Worm (Caenorhabditis elegans) whole organism, L3 larva: ENCODE results near the gene rfp-1.
A peak's percentile ranks its signal among the peaks of the same experiment; 100 is the strongest.

Experiments
- R02D3.7 ChIP-seq: fragments of 150-350 bp; optimal IDR thresholded peaks from 2 replicates; lab custom pipeline; 2014; ENCODE audit warnings: missing biosample characterization, missing genetic modification characterization
- ZK546.5 ChIP-seq: sonication (generic microtip); optimal IDR thresholded peaks from 2 replicates; lab custom pipeline; 2017; ENCODE audit warnings: missing biosample characterization, missing genetic modification characterization
- ama-1 ChIP-seq: fragments of 150-350 bp; optimal IDR thresholded peaks from 2 replicates; lab custom pipeline; 2018
- ceh-16 ChIP-seq: sonication (generic microtip); optimal IDR thresholded peaks from 2 replicates; lab custom pipeline; 2017; ENCODE audit warnings: missing biosample characterization, missing genetic modification characterization
- ceh-28 ChIP-seq: fragments of 150-350 bp; optimal IDR thresholded peaks from 2 replicates; lab custom pipeline; 2014; ENCODE audit warnings: missing biosample characterization, missing genetic modification reagents, missing genetic modification characterization
- ceh-82 ChIP-seq: fragments of 150-350 bp; optimal IDR thresholded peaks from 2 replicates; lab custom pipeline; 2014; ENCODE audit warnings: missing biosample characterization, missing genetic modification characterization
- daf-12 ChIP-seq: fragments of 150-350 bp; optimal IDR thresholded peaks from 2 replicates; lab custom pipeline; 2014; ENCODE audit warnings: missing biosample characterization, missing genetic modification reagents, missing genetic modification characterization
- egl-27 ChIP-seq: sonication (generic microtip); optimal IDR thresholded peaks from 4 replicates; lab custom pipeline; 2017; ENCODE audit warnings: missing biosample characterization, missing genetic modification reagents, missing genetic modification characterization
- egl-5 ChIP-seq: fragments of 150-350 bp; optimal IDR thresholded peaks from 2 replicates; lab custom pipeline; 2017; ENCODE audit warnings: missing biosample characterization, missing genetic modification reagents, missing genetic modification characterization, inconsistent platforms
- elt-1 ChIP-seq: fragments of 150-350 bp; optimal IDR thresholded peaks from 2 replicates; lab custom pipeline; 2014; ENCODE audit warnings: missing biosample characterization, missing genetic modification characterization
- elt-2 ChIP-seq: sonication (generic microtip); optimal IDR thresholded peaks from 2 replicates; lab custom pipeline; 2016; ENCODE audit warnings: missing genetic modification reagents, mild to moderate bottlenecking, missing genetic modification characterization, missing compliant biosample characterization
- elt-3 ChIP-seq, 3 experiments: fragments of 150-350 bp in 1 of 3; sonication (generic microtip) in 2 of 3; optimal IDR thresholded peaks; 2 replicates in 2 of 3; 4 replicates in 1 of 3; lab custom pipeline; 2014 to 2017; ENCODE audit warnings: missing biosample characterization in 3 of 3, missing genetic modification characterization in 3 of 3
- eor-1 ChIP-seq, 2 experiments: fragments of 150-350 bp; optimal IDR thresholded peaks; 2 replicates each; lab custom pipeline; 2014 to 2018; ENCODE audit warnings: missing biosample characterization in 2 of 2, missing genetic modification characterization in 2 of 2
- fkh-10 ChIP-seq: sonication (generic microtip); optimal IDR thresholded peaks from 2 replicates; lab custom pipeline; 2017; ENCODE audit warnings: missing biosample characterization, missing genetic modification reagents, missing genetic modification characterization
- fkh-2 ChIP-seq: fragments of 150-350 bp; optimal IDR thresholded peaks from 2 replicates; lab custom pipeline; 2014; ENCODE audit warnings: missing biosample characterization, missing genetic modification reagents, missing genetic modification characterization
- fos-1 ChIP-seq: fragments of 150-350 bp; optimal IDR thresholded peaks from 2 replicates; lab custom pipeline; 2014; ENCODE audit warnings: missing biosample characterization, missing genetic modification characterization
- hmg-11 ChIP-seq: sonication (generic microtip); optimal IDR thresholded peaks from 2 replicates; lab custom pipeline; 2016; ENCODE audit warnings: missing genetic modification characterization, missing compliant biosample characterization
- jun-1 ChIP-seq: fragments of 150-350 bp; optimal IDR thresholded peaks from 2 replicates; lab custom pipeline; 2014; ENCODE audit warnings: missing biosample characterization, missing genetic modification reagents, missing genetic modification characterization
- lin-15B ChIP-seq: fragments of 150-350 bp; optimal IDR thresholded peaks from 2 replicates; lab custom pipeline; 2014; ENCODE audit warnings: missing biosample characterization, missing genetic modification characterization
- lin-39 ChIP-seq: fragments of 150-350 bp; optimal IDR thresholded peaks from 2 replicates; lab custom pipeline; 2018; ENCODE audit warnings: missing biosample characterization, missing genetic modification reagents, missing genetic modification characterization
- lsy-12 ChIP-seq: sonication (generic microtip); optimal IDR thresholded peaks from 2 replicates; lab custom pipeline; 2016; ENCODE audit warnings: mild to moderate bottlenecking, missing genetic modification characterization, missing compliant biosample characterization
- mdl-1 ChIP-seq: fragments of 150-350 bp; optimal IDR thresholded peaks from 2 replicates; lab custom pipeline; 2014; ENCODE audit warnings: missing biosample characterization, missing genetic modification characterization
- mml-1 ChIP-seq: fragments of 150-350 bp; sonication (generic microtip); optimal IDR thresholded peaks from 3 replicates; lab custom pipeline; 2014; ENCODE audit warnings: missing biosample characterization, missing genetic modification characterization
- nfya-1 ChIP-seq: sonication (generic microtip); optimal IDR thresholded peaks from 2 replicates; lab custom pipeline; 2017; ENCODE audit warnings: missing genetic modification characterization, mild to moderate bottlenecking, missing compliant biosample characterization, antibody characterized with exemption, moderate library complexity; ENCODE audit not compliant: insufficient read depth
- nhr-11 ChIP-seq: fragments of 150-350 bp; optimal IDR thresholded peaks from 2 replicates; lab custom pipeline; 2014; ENCODE audit warnings: missing biosample characterization, missing genetic modification characterization
- nhr-12 ChIP-seq: fragments of 150-350 bp; optimal IDR thresholded peaks from 2 replicates; lab custom pipeline; 2014; ENCODE audit warnings: missing biosample characterization, missing genetic modification characterization
- nhr-23 ChIP-seq: fragments of 150-350 bp; optimal IDR thresholded peaks from 2 replicates; lab custom pipeline; 2014; ENCODE audit warnings: missing biosample characterization, missing genetic modification reagents, missing genetic modification characterization
- nhr-237 ChIP-seq: fragments of 150-350 bp; optimal IDR thresholded peaks from 2 replicates; lab custom pipeline; 2014; ENCODE audit warnings: missing biosample characterization, missing genetic modification characterization
- nhr-25 ChIP-seq: sonication (generic microtip); optimal IDR thresholded peaks from 2 replicates; lab custom pipeline; 2017; ENCODE audit warnings: missing biosample characterization, missing genetic modification characterization
- nhr-28 ChIP-seq: fragments of 150-350 bp; optimal IDR thresholded peaks from 2 replicates; lab custom pipeline; 2014; ENCODE audit warnings: missing biosample characterization, missing genetic modification characterization
- nhr-43 ChIP-seq: sonication (generic microtip); optimal IDR thresholded peaks from 2 replicates; lab custom pipeline; 2016; ENCODE audit warnings: mild to moderate bottlenecking, missing genetic modification characterization, missing compliant biosample characterization; ENCODE audit not compliant: poor library complexity, severe bottlenecking
- nhr-76 ChIP-seq: fragments of 150-350 bp; sonication (generic microtip); optimal IDR thresholded peaks from 5 replicates; lab custom pipeline; 2014; ENCODE audit warnings: missing biosample characterization, missing genetic modification characterization
- pha-4 ChIP-seq: fragments of 150-350 bp; optimal IDR thresholded peaks from 2 replicates; lab custom pipeline; 2014; ENCODE audit warnings: missing biosample characterization, missing genetic modification reagents, missing genetic modification characterization
- pqm-1 ChIP-seq: fragments of 150-350 bp; optimal IDR thresholded peaks from 2 replicates; lab custom pipeline; 2017; ENCODE audit warnings: missing biosample characterization, missing genetic modification characterization, inconsistent platforms
- skn-1 ChIP-seq: fragments of 150-350 bp; optimal IDR thresholded peaks from 2 replicates; lab custom pipeline; 2014; ENCODE audit warnings: missing biosample characterization, missing genetic modification characterization
- snpc-4 ChIP-seq: fragments of 150-350 bp; optimal IDR thresholded peaks from 2 replicates; lab custom pipeline; 2014; ENCODE audit warnings: missing biosample characterization, missing genetic modification characterization
- unc-39 ChIP-seq: sonication (generic microtip); optimal IDR thresholded peaks from 4 replicates; lab custom pipeline; 2017; ENCODE audit warnings: missing biosample characterization, missing genetic modification characterization
- unc-62 ChIP-seq: fragments of 150-350 bp; sonication (generic microtip); optimal IDR thresholded peaks from 4 replicates; lab custom pipeline; 2014; ENCODE audit warnings: missing biosample characterization, missing genetic modification reagents, missing genetic modification characterization
- zag-1 ChIP-seq: fragments of 150-350 bp; optimal IDR thresholded peaks from 2 replicates; lab custom pipeline; 2014; ENCODE audit warnings: missing biosample characterization, missing genetic modification characterization
- ztf-11 ChIP-seq: fragments of 150-350 bp; optimal IDR thresholded peaks from 2 replicates; lab custom pipeline; 2014; ENCODE audit warnings: missing biosample characterization, missing genetic modification characterization

The rfp-1 gene

DNA sequence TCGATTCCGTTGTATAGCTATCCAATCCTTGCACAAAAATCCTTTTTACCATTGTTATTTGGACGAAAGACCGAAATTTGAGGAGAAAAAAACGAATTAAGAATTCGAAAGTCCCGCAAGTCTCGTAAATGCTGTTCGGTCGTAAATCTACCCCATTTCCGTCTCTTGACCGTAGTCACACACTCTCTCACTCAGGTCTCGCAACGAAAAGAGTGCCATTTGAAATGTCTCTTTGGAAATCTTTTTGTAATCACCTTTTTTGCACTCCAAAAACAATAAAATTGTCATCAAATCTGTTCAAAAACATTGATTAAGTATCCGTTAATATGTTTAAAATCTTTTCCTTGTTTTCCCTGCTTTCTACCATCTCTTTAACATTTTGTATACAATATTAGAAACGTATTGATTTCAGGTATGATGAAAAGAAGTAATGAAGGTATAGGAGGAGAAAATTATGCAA lies at the start of gene rfp-1, which contains the start of gene R05D3.8:
rfp-1 (plus strand) TSS at position 410 of the 460 bp plus-strand sequence.
R05D3.8 (minus strand) TSS at position 115 of the 460 bp plus-strand sequence.
- no peak for TF ChIP-seq ceh-16
- TF ChIP-seq nhr-12 (tag; lab: Kevin White, UChicago), result no peak
- TF ChIP-seq lin-39, result peak; percentile 92
- TF ChIP-seq jun-1 (tag; lab: Kevin White, UChicago), result peak; percentile 16
- peak; percentile 56 for TF ChIP-seq elt-2
- peak; percentile 85 for TF ChIP-seq skn-1 (tag; lab: Kevin White, UChicago)
- peak; percentile 58 for TF ChIP-seq fkh-10
- TF ChIP-seq hmg-11, result peak; percentile 56
- peak in 1 of 3 experiments; percentile 26 for TF ChIP-seq elt-3 (tag; optimal IDR thresholded peaks at IDR 0.05; lab: Kevin White, UChicago)
- peak; percentile 30 for TF ChIP-seq egl-27 (tag; lab: Kevin White, UChicago)
- peak; percentile 47 for TF ChIP-seq ceh-28 (tag; lab: Kevin White, UChicago)
- no peak for TF ChIP-seq nhr-76
- peak; percentile 53 for TF ChIP-seq pqm-1
- peak; percentile 99 for TF ChIP-seq R02D3.7
- TF ChIP-seq egl-5 (tag; lab: Kevin White, UChicago), result peak; percentile 99
- no peak for TF ChIP-seq mdl-1 (tag; lab: Kevin White, UChicago)
- peak; percentile 60 for TF ChIP-seq nhr-25 (tag; lab: Kevin White, UChicago)
- TF ChIP-seq fkh-2 (tag; lab: Kevin White, UChicago), result no peak
- no peak for TF ChIP-seq daf-12 (tag; lab: Kevin White, UChicago)
- peak; percentile 96 for TF ChIP-seq nfya-1 (tag; lab: Kevin White, UChicago)
- no peak for TF ChIP-seq zag-1
- no peak for TF ChIP-seq mml-1 (tag; lab: Kevin White, UChicago)
- no peak for TF ChIP-seq unc-39 (tag; lab: Kevin White, UChicago)
- no peak for TF ChIP-seq ZK546.5 (tag; lab: Kevin White, UChicago)
- TF ChIP-seq fos-1 (tag; lab: Kevin White, UChicago), result no peak
- peak; percentile 98 for TF ChIP-seq lin-15B (tag; lab: Kevin White, UChicago)
- TF ChIP-seq ama-1 (lab: Kevin White, UChicago), result peak; percentile 27
- TF ChIP-seq eor-1 (tag; optimal IDR thresholded peaks at IDR 0.05; lab: Kevin White, UChicago), result no peak
- TF ChIP-seq ztf-11 (tag; lab: Kevin White, UChicago), result no peak
- TF ChIP-seq unc-62 (GFP tag; lab: Kevin White, UChicago), result no peak
- peak; percentile 39 for TF ChIP-seq snpc-4 (tag; lab: Kevin White, UChicago)
- TF ChIP-seq pha-4 (tag; lab: Kevin White, UChicago), result peak; percentile 97
- TF ChIP-seq lsy-12 (tag; lab: Kevin White, UChicago), result peak; percentile 53
- peak; percentile 20 for TF ChIP-seq nhr-11 (tag; lab: Kevin White, UChicago)
- peak; percentile 85 for TF ChIP-seq nhr-23
- TF ChIP-seq nhr-43, result peak; percentile 62
- TF ChIP-seq, all 47 proteins: peak for 22

DNA sequence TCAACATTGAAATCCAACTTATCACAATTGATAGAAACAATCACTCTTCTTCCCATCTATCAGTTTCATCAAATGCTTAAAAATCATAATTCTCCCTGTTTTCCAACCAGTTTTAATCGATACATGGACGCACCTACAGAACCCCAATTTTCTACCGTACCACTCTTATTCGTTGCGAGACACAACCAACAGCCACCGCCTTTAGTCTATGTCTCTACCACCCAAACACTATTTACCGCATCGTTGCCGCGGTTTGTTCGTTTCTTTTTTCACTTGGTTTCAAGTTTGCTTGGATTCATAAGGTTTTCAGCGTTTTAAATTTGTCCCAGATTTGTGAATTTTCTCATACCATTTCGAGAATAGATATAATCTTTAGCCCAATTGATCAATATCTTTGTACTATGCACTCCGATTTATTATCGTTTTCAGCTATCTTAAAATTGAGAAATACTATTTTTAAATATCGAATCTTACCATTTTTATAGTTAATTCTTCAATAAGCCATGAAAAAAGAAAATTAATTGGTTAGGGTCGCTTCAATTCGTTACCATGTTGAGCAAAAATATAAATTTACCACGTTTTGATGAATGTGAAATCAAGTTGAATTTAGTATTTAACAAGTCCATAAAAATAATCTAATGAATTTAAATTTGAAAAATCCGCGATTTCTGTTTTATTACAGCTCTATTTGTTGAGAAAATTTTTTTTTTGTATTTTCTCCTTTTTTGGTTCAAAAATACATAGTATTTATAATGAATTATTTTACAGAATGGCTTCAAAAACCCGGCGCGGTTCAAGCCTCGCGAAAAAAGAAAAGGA lies 48.0 kb upstream of the rfp-1 start, which contains the start of gene F10E9.3:
F10E9.3 (plus strand) TSS at position 769 of the 819 bp plus-strand sequence.
- peak; percentile 62 for TF ChIP-seq pha-4 (tag; lab: Kevin White, UChicago)
- TF ChIP-seq skn-1 (tag; lab: Kevin White, UChicago), result no peak
- peak; percentile 11 for TF ChIP-seq nhr-23
- no peak for TF ChIP-seq nhr-28 (tag; lab: Kevin White, UChicago)
- TF ChIP-seq hmg-11, result peak; percentile 28
- peak; percentile 51 for TF ChIP-seq lin-15B (tag; lab: Kevin White, UChicago)
- peak; percentile 14 for TF ChIP-seq pqm-1
- no peak for TF ChIP-seq nhr-237 (tag; lab: Kevin White, UChicago)
- TF ChIP-seq nfya-1 (tag; lab: Kevin White, UChicago), result peak; percentile 94

DNA sequence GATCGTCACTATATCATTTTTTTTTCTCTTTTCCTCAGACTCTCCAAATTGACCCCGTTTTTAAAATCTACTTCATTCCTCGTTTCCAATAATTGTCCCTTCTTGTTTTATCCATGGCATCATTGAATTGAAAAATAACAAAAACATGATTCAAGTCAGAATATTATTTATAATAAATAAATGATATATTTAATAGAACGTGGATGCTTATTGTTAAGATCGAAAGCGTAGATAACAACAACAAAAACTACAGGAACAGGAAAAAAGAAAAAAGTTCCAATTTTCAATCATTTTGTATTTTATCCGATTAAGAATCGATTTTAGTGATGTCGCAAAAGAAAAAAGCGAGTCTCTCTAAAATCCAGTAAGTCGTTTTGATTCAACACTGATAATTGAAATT lies 46.0 kb upstream of the rfp-1 start, which contains the start of gene F10E9.2:
F10E9.2 (plus strand) TSS at position 301 of the 400 bp plus-strand sequence.
- TF ChIP-seq nhr-28 (tag; lab: Kevin White, UChicago), result no peak
- no peak for TF ChIP-seq skn-1 (tag; lab: Kevin White, UChicago)
- no peak for TF ChIP-seq lin-15B (tag; lab: Kevin White, UChicago)
- TF ChIP-seq fkh-10, result no peak
- no peak for TF ChIP-seq nhr-11 (tag; lab: Kevin White, UChicago)
- no peak for TF ChIP-seq ama-1 (lab: Kevin White, UChicago)
- no peak for TF ChIP-seq ceh-28 (tag; lab: Kevin White, UChicago)
- TF ChIP-seq nhr-43, result no peak
- TF ChIP-seq fos-1 (tag; lab: Kevin White, UChicago), result no peak
- TF ChIP-seq ceh-82 (tag; lab: Kevin White, UChicago), result no peak
- no peak for TF ChIP-seq elt-1 (tag; lab: Kevin White, UChicago)
- TF ChIP-seq zag-1, result no peak
